Worm (Caenorhabditis elegans) whole organism, young adult: Measurements from ENCODE around the gene C25H3.11.

Experiments used
- B0019.2 ChIP-seq: fragments of 200-800 bp; sonication (Bioruptor generic); conservative IDR thresholded peaks from 2 replicates; pipeline ENCODE4 v1.3.6; 2022; ENCODE audit warnings: missing genetic modification reagents, missing genetic modification characterization, missing compliant biosample characterization
- C06A6.2 ChIP-seq: fragments of 200-800 bp; sonication (Bioruptor generic); conservative IDR thresholded peaks from 2 replicates; pipeline ENCODE4 v1.3.6; 2022; ENCODE audit warnings: missing genetic modification characterization, missing compliant biosample characterization
- F10E7.11 ChIP-seq: sonication (generic microtip); optimal IDR thresholded peaks from 2 replicates; lab custom pipeline; 2017; ENCODE audit warnings: mild to moderate bottlenecking, missing genetic modification characterization, moderate library complexity, missing compliant biosample characterization
- F22D6.2 ChIP-seq: sonication (generic microtip); optimal IDR thresholded peaks from 2 replicates; lab custom pipeline; 2016; ENCODE audit warnings: mild to moderate bottlenecking, missing genetic modification characterization, missing compliant biosample characterization
- F39B2.1 ChIP-seq: fragments of 200-800 bp; sonication (Bioruptor generic); IDR thresholded peaks from 2 replicates; pipeline ENCODE4 v1.3.6; 2022; ENCODE audit warnings: missing genetic modification reagents, missing genetic modification characterization, missing compliant biosample characterization
- F52B5.7 ChIP-seq: sonication (generic microtip); optimal IDR thresholded peaks from 2 replicates; lab custom pipeline; 2016; ENCODE audit warnings: mild to moderate bottlenecking, missing genetic modification characterization, missing compliant biosample characterization
- F55B11.4 ChIP-seq: sonication (generic microtip); optimal IDR thresholded peaks from 2 replicates; lab custom pipeline; 2016; ENCODE audit warnings: missing compliant biosample characterization, missing genetic modification characterization, borderline replicate concordance; ENCODE audit not compliant: insufficient read depth
- F57A8.1 ChIP-seq: fragments of 200-800 bp; sonication (Bioruptor generic); optimal IDR thresholded peaks from 2 replicates; lab custom pipeline; 2018; ENCODE audit warnings: mild to moderate bottlenecking, missing genetic modification characterization, moderate library complexity, missing compliant biosample characterization
- F57C9.4 ChIP-seq: sonication (generic microtip); optimal IDR thresholded peaks from 2 replicates; lab custom pipeline; 2017; ENCODE audit warnings: mild to moderate bottlenecking, missing genetic modification characterization, missing compliant biosample characterization
- K11D2.4 ChIP-seq: fragments of 200-800 bp; sonication (Bioruptor generic); IDR thresholded peaks from 2 replicates; pipeline ENCODE4 v1.3.6; 2022; ENCODE audit warnings: missing genetic modification reagents, missing genetic modification characterization, missing compliant biosample characterization
- T26A5.8 ChIP-seq: sonication (generic microtip); optimal IDR thresholded peaks from 2 replicates; lab custom pipeline; 2016; ENCODE audit warnings: missing genetic modification characterization, missing compliant biosample characterization
- Y67H2A.10 ChIP-seq: fragments of 200-800 bp; sonication (Bioruptor generic); conservative IDR thresholded peaks from 2 replicates; pipeline ENCODE4 v1.3.6; 2022; ENCODE audit warnings: missing genetic modification reagents, missing genetic modification characterization, missing compliant biosample characterization
- akir-1 ChIP-seq: fragments of 200-800 bp; sonication (Bioruptor generic); optimal IDR thresholded peaks from 2 replicates; lab custom pipeline; 2018; ENCODE audit warnings: mild to moderate bottlenecking, missing genetic modification characterization, moderate library complexity, missing compliant biosample characterization
- ama-1 ChIP-seq, 3 experiments: fragments of 150-350 bp in 1 of 3; sonication (generic microtip) in 2 of 3; optimal IDR thresholded peaks; 2 replicates each; lab custom pipeline; 2014 to 2018; ENCODE audit warnings: missing biosample characterization in 2 of 3, missing genetic modification characterization in 2 of 3, missing genetic modification reagents in 2 of 3
- aptf-2 ChIP-seq: fragments of 200-800 bp; sonication (Bioruptor generic); conservative IDR thresholded peaks from 2 replicates; pipeline ENCODE4 v1.3.6; 2022; ENCODE audit warnings: missing genetic modification reagents, missing genetic modification characterization, missing compliant biosample characterization
- athp-1 ChIP-seq: sonication (generic microtip); optimal IDR thresholded peaks from 2 replicates; lab custom pipeline; 2017; ENCODE audit warnings: mild to moderate bottlenecking, missing genetic modification characterization, missing compliant biosample characterization
- attf-3 ChIP-seq: fragments of 200-800 bp; sonication (Bioruptor generic); conservative IDR thresholded peaks from 2 replicates; pipeline ENCODE4 v1.3.6; 2022; ENCODE audit warnings: missing genetic modification reagents, missing genetic modification characterization, missing compliant biosample characterization
- bed-2 ChIP-seq: fragments of 200-800 bp; sonication (Bioruptor generic); IDR thresholded peaks from 2 replicates; pipeline ENCODE4 v1.3.6; 2022; ENCODE audit warnings: missing genetic modification reagents, missing genetic modification characterization, missing compliant biosample characterization
- ccch-3 ChIP-seq: fragments of 200-800 bp; sonication (Bioruptor generic); optimal IDR thresholded peaks from 2 replicates; lab custom pipeline; 2018; ENCODE audit warnings: mild to moderate bottlenecking, missing genetic modification characterization, missing compliant biosample characterization
- ceh-91 ChIP-seq: fragments of 200-800 bp; sonication (Bioruptor generic); IDR thresholded peaks from 2 replicates; pipeline ENCODE4 v1.3.6; 2022; ENCODE audit warnings: missing genetic modification reagents, missing genetic modification characterization, missing compliant biosample characterization
- die-1 ChIP-seq: sonication (generic microtip); optimal IDR thresholded peaks from 2 replicates; lab custom pipeline; 2016; ENCODE audit warnings: missing genotype, mild to moderate bottlenecking, missing genetic modification characterization, missing compliant biosample characterization
- dox-1 ChIP-seq: fragments of 200-800 bp; sonication (Bioruptor generic); IDR thresholded peaks from 2 replicates; pipeline ENCODE4 v1.3.6; 2022; ENCODE audit warnings: missing genetic modification reagents, missing genetic modification characterization, missing compliant biosample characterization
- dpff-1 ChIP-seq: sonication (generic microtip); optimal IDR thresholded peaks from 2 replicates; lab custom pipeline; 2017; ENCODE audit warnings: mild to moderate bottlenecking, missing genetic modification characterization, missing compliant biosample characterization
- dpl-1 ChIP-seq: fragments of 150-350 bp; optimal IDR thresholded peaks from 2 replicates; lab custom pipeline; 2014; ENCODE audit warnings: missing biosample characterization, missing genetic modification reagents, missing genetic modification characterization
- hmg-20 ChIP-seq: fragments of 200-800 bp; sonication (Bioruptor generic); IDR thresholded peaks from 2 replicates; pipeline ENCODE4 v1.3.6; 2022; ENCODE audit warnings: missing genetic modification reagents, missing genetic modification characterization, missing compliant biosample characterization
- hrde-1 ChIP-seq: sonication (generic microtip); optimal IDR thresholded peaks from 2 replicates; lab custom pipeline; 2016; ENCODE audit warnings: missing genetic modification characterization, mild to moderate bottlenecking, missing compliant biosample characterization, moderate library complexity, missing genotype, missing genetic modification reagents, borderline replicate concordance
- lag-1 ChIP-seq: fragments of 200-800 bp; sonication (Bioruptor generic); IDR thresholded peaks from 2 replicates; pipeline ENCODE4 v1.3.6; 2022; ENCODE audit warnings: missing genetic modification reagents, missing genetic modification characterization, missing compliant biosample characterization
- lin-26 ChIP-seq: fragments of 200-800 bp; sonication (Bioruptor generic); IDR thresholded peaks from 2 replicates; pipeline ENCODE4 v1.3.6; 2022; ENCODE audit warnings: missing genetic modification reagents, missing genetic modification characterization, missing compliant biosample characterization
- lin-54 ChIP-seq: fragments of 200-800 bp; sonication (Bioruptor generic); optimal IDR thresholded peaks from 2 replicates; lab custom pipeline; 2018; ENCODE audit warnings: mild to moderate bottlenecking, missing genetic modification characterization, missing compliant biosample characterization
- lsy-27 ChIP-seq: sonication (generic microtip); optimal IDR thresholded peaks from 2 replicates; lab custom pipeline; 2017; ENCODE audit warnings: missing genetic modification characterization, mild to moderate bottlenecking, missing compliant biosample characterization, antibody characterized with exemption, missing genotype, borderline replicate concordance; ENCODE audit not compliant: insufficient read depth
- madf-3 ChIP-seq: fragments of 200-800 bp; sonication (Bioruptor generic); IDR thresholded peaks from 2 replicates; pipeline ENCODE4 v1.3.6; 2022; ENCODE audit warnings: missing genetic modification reagents, missing genetic modification characterization, missing compliant biosample characterization
- madf-6 ChIP-seq: fragments of 200-800 bp; sonication (Bioruptor generic); IDR thresholded peaks from 2 replicates; pipeline ENCODE4 v1.3.6; 2022; ENCODE audit warnings: missing genetic modification reagents, missing genetic modification characterization, missing compliant biosample characterization
- mes-4 ChIP-seq: sonication (generic microtip); optimal IDR thresholded peaks from 2 replicates; lab custom pipeline; 2016; ENCODE audit warnings: missing genotype, missing genetic modification characterization, missing compliant biosample characterization
- nfyb-1 ChIP-seq: fragments of 200-800 bp; sonication (Bioruptor generic); IDR thresholded peaks from 2 replicates; pipeline ENCODE4 v1.3.6; 2022; ENCODE audit warnings: missing genetic modification reagents, missing genetic modification characterization, missing compliant biosample characterization
- nhr-120 ChIP-seq: fragments of 200-800 bp; sonication (Bioruptor generic); IDR thresholded peaks from 2 replicates; pipeline ENCODE4 v1.3.6; 2022; ENCODE audit warnings: missing genetic modification characterization, missing compliant biosample characterization
- nhr-179 ChIP-seq: sonication (generic microtip); optimal IDR thresholded peaks from 2 replicates; lab custom pipeline; 2016; ENCODE audit warnings: mild to moderate bottlenecking, missing genetic modification characterization, missing compliant biosample characterization
- pha-4 ChIP-seq: fragments of 150-350 bp; sonication (generic microtip); optimal IDR thresholded peaks from 2 replicates; lab custom pipeline; 2014; ENCODE audit warnings: missing biosample characterization, missing genetic modification reagents, missing genetic modification characterization
- rcor-1 ChIP-seq: fragments of 200-800 bp; sonication (Bioruptor generic); IDR thresholded peaks from 2 replicates; pipeline ENCODE4 v1.3.6; 2022; ENCODE audit warnings: missing genetic modification reagents, missing genetic modification characterization, missing compliant biosample characterization
- rec-8 ChIP-seq, 2 experiments: sonication (generic microtip); optimal IDR thresholded peaks; 2 replicates each; lab custom pipeline; 2016; ENCODE audit warnings: mild to moderate bottlenecking in 2 of 2, missing genetic modification characterization in 2 of 2, missing genetic modification reagents in 2 of 2, missing genotype in 2 of 2, missing biosample characterization in 1 of 2, missing compliant biosample characterization in 1 of 2, moderate library complexity in 1 of 2
- sdz-38 ChIP-seq: sonication (generic microtip); optimal IDR thresholded peaks from 2 replicates; lab custom pipeline; 2016; ENCODE audit warnings: missing genotype, missing genetic modification characterization, missing compliant biosample characterization
- sea-2 ChIP-seq: fragments of 200-800 bp; sonication (Bioruptor generic); IDR thresholded peaks from 2 replicates; pipeline ENCODE4 v1.3.6; 2022; ENCODE audit warnings: missing genetic modification characterization, missing compliant biosample characterization
- snpc-1.1 ChIP-seq: sonication (generic microtip); optimal IDR thresholded peaks from 2 replicates; lab custom pipeline; 2017; ENCODE audit warnings: missing genetic modification characterization, mild to moderate bottlenecking, missing compliant biosample characterization, antibody characterized with exemption, moderate library complexity, missing genotype, missing genetic modification reagents; ENCODE audit not compliant: insufficient read depth
- somi-1 ChIP-seq: fragments of 200-800 bp; sonication (Bioruptor generic); optimal IDR thresholded peaks from 2 replicates; lab custom pipeline; 2018; ENCODE audit warnings: mild to moderate bottlenecking, missing genetic modification characterization, missing compliant biosample characterization
- sptf-2 ChIP-seq: fragments of 200-800 bp; sonication (Bioruptor generic); optimal IDR thresholded peaks from 2 replicates; lab custom pipeline; 2018; ENCODE audit warnings: mild to moderate bottlenecking, missing genetic modification characterization, missing compliant biosample characterization
- tbp1 ChIP-seq: fragments of 200-800 bp; sonication (Bioruptor generic); optimal IDR thresholded peaks from 2 replicates; lab custom pipeline; 2018; ENCODE audit warnings: mild to moderate bottlenecking, missing genetic modification characterization, missing compliant biosample characterization
- unc-130 ChIP-seq: sonication (generic microtip); optimal IDR thresholded peaks from 2 replicates; lab custom pipeline; 2016; ENCODE audit warnings: missing genetic modification reagents, missing genetic modification characterization, missing compliant biosample characterization
- zfh-2 ChIP-seq: fragments of 200-800 bp; sonication (Bioruptor generic); conservative IDR thresholded peaks from 2 replicates; pipeline ENCODE4 v1.3.6; 2022; ENCODE audit warnings: missing genetic modification reagents, missing genetic modification characterization, missing compliant biosample characterization
- ztf-3 ChIP-seq: fragments of 200-800 bp; sonication (Bioruptor generic); optimal IDR thresholded peaks from 2 replicates; lab custom pipeline; 2018; ENCODE audit warnings: mild to moderate bottlenecking, missing genetic modification characterization, missing compliant biosample characterization
- ztf-6 ChIP-seq: fragments of 200-800 bp; sonication (Bioruptor generic); IDR thresholded peaks from 2 replicates; pipeline ENCODE4 v1.3.6; 2022; ENCODE audit warnings: missing genetic modification reagents, missing genetic modification characterization, missing compliant biosample characterization

Gene C25H3.11

DNA sequence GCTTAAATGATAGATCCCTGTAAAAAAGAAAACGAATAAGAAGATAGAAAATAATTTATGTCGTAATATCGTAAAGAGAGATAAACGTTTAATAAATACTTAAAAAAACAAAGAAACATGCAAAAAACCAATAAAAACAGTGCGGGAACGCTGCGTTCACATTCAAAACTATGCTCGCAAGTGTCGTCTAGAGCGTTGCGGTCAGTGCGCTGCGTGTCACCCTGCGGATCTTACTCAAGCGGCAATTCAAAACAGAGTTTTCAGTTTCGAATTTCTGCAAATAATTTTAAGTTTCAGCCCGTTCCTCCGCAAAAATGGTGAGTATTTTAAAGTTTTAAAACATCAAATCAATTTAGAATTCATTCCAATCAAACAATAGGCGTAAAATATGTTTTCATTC, 26.0 kb upstream of the C25H3.11 start, which contains the start of the genes tiar-1 and lelo-4:
Gene tiar-1, minus strand, starts transcription at position 17 of the 400 bp plus-strand sequence.
Gene lelo-4, plus strand, starts transcription at position 118 of the 400 bp plus-strand sequence.
- TF ChIP-seq nfyb-1 (GFP tag; lab: Robert Waterston, UW) (peak; percentile 61; the same call in 1 of the 2 replicates), unc-130 (GFP tag; lab: Kevin White, UChicago) (no peak), mes-4 (tag; lab: Kevin White, UChicago) (no peak), madf-6 (GFP tag; lab: Robert Waterston, UW) (peak; percentile 53; the same call in 1 of the 2 replicates), nhr-179 (tag; lab: Kevin White, UChicago) (no peak), F22D6.2 (tag; lab: Kevin White, UChicago) (no peak), die-1 (no peak), madf-3 (GFP tag; lab: Robert Waterston, UW) (peak; percentile 99), ceh-91 (no peak), hmg-20 (GFP tag; lab: Robert Waterston, UW) (no peak), ztf-3 (GFP tag; lab: Kevin White, UChicago) (no peak), ama-1 (optimal IDR thresholded peaks at IDR 0.05; lab: Kevin White, UChicago) (no peak), ama-1 (GFP tag; optimal IDR thresholded peaks at IDR 0.05; lab: Kevin White, UChicago) (no peak), rec-8 (tag; optimal IDR thresholded peaks at IDR 0.05; lab: Kevin White, UChicago) (no peak), sea-2 (GFP tag; lab: Robert Waterston, UW) (no peak), akir-1 (GFP tag; lab: Kevin White, UChicago) (no peak), F57A8.1 (no peak), dox-1 (GFP tag; lab: Robert Waterston, UW) (peak; percentile 47; the same call in 1 of the 2 replicates), F55B11.4 (tag; lab: Kevin White, UChicago) (no peak), lsy-27 (tag; lab: Kevin White, UChicago) (peak; percentile 48), K11D2.4 (GFP tag; lab: Robert Waterston, UW) (no peak), lin-26 (GFP tag; lab: Robert Waterston, UW) (no peak), B0019.2 (no peak), tbp1 (GFP tag; lab: Kevin White, UChicago) (peak; percentile 16), rcor-1 (GFP tag; lab: Robert Waterston, UW) (no peak), snpc-1.1 (tag; lab: Kevin White, UChicago) (no peak), C06A6.2 (GFP tag; lab: Robert Waterston, UW) (no peak), somi-1 (GFP tag; lab: Kevin White, UChicago) (no peak), F10E7.11 (tag; lab: Kevin White, UChicago) (no peak), pha-4 (tag; lab: Kevin White, UChicago) (no peak), Y67H2A.10 (no peak), hrde-1 (tag; lab: Kevin White, UChicago) (no peak), sptf-2 (no peak), dpff-1 (no peak), sdz-38 (no peak), aptf-2 (no peak), attf-3 (no peak), F57C9.4 (tag; lab: Kevin White, UChicago) (no peak), athp-1 (tag; lab: Kevin White, UChicago) (no peak), lag-1 (GFP tag; lab: Robert Waterston, UW) (no peak), bed-2 (GFP tag; lab: Robert Waterston, UW) (no peak), ccch-3 (GFP tag; lab: Kevin White, UChicago) (no peak), ztf-6 (GFP tag; lab: Robert Waterston, UW) (no peak), F39B2.1 (GFP tag; lab: Robert Waterston, UW) (no peak), T26A5.8 (tag; lab: Kevin White, UChicago) (no peak), dpl-1 (peak; percentile 73), nhr-120 (GFP tag; lab: Robert Waterston, UW) (no peak), zfh-2 (no peak), F52B5.7 (tag; lab: Kevin White, UChicago) (no peak), lin-54 (GFP tag; lab: Kevin White, UChicago) (peak; percentile 93)
